Worm (Caenorhabditis elegans) whole organism, L4/young adult: ENCODE results near the gene F46C5.6.

Experiments
- W03F9.2 ChIP-seq: fragments of 150-350 bp; optimal IDR thresholded peaks from 2 replicates; lab custom pipeline; 2014; ENCODE audit warnings: missing biosample characterization, missing genetic modification characterization
- dao-5 ChIP-seq: sonication (generic microtip); optimal IDR thresholded peaks from 2 replicates; lab custom pipeline; 2016; ENCODE audit warnings: missing genotype, missing genetic modification characterization, moderate library complexity, missing compliant biosample characterization
- him-1 ChIP-seq: sonication (generic microtip); optimal IDR thresholded peaks from 2 replicates; lab custom pipeline; 2016; ENCODE audit warnings: missing genotype, missing genetic modification reagents, missing genetic modification characterization, missing compliant biosample characterization

ce11 chrII:8806921-8807320, 37.4 kb downstream of the F46C5.6 start, which contains the start of gene pho-13:
- TF ChIP-seq him-1 (tag; lab: Kevin White, UChicago): no peak
- TF ChIP-seq dao-5 (tag; lab: Kevin White, UChicago): no peak
- no peak for TF ChIP-seq W03F9.2 (tag; lab: Kevin White, UChicago)
